Fruit fly (Drosophila melanogaster): Measurements from ENCODE around the gene CG13950.

The CG13950 gene

dm6 chr2L:837989-838388 lies 22.0 kb upstream of the CG13950 start (continued):
- TF ChIP-seq CG31365 (tag; optimal IDR thresholded peaks at IDR 0.05), result no peak
- peak; percentile 39; the same call in 1 of the 2 replicates for TF ChIP-seq E2f2 (GFP tag; IDR thresholded peaks at IDR 0.05)
- TF ChIP-seq CG11695 (GFP tag; IDR thresholded peaks at IDR 0.05), result 0 out of 3 replicates have a peak, but pooled peaks have one; percentile 8
- no peak for TF ChIP-seq ems (GFP tag; optimal IDR thresholded peaks at IDR 0.05)
- peak; percentile 8 for TF ChIP-seq dmrt11E (tag; optimal IDR thresholded peaks at IDR 0.05)
- peak; percentile 29 for TF ChIP-seq tio (GFP tag; optimal IDR thresholded peaks at IDR 0.05)
- 0 out of 2 replicates have a peak, but pooled peaks have one; percentile 9 for TF ChIP-seq Ptx1 (GFP tag; IDR thresholded peaks at IDR 0.05)
- peak; percentile 80 for TF ChIP-seq CG1603 (tag; optimal IDR thresholded peaks at IDR 0.05)
- TF ChIP-seq dysf (GFP tag; IDR thresholded peaks at IDR 0.05), result 0 out of 3 replicates have a peak, but pooled peaks have one; percentile 13
- no peak for TF ChIP-seq ase (GFP tag; IDR thresholded peaks at IDR 0.05)
- no peak for TF ChIP-seq CG30020 (tag; optimal IDR thresholded peaks at IDR 0.05)
- TF ChIP-seq sima (GFP tag; optimal IDR thresholded peaks at IDR 0.05), result no peak
- no peak for TF ChIP-seq lmd (GFP tag; IDR thresholded peaks at IDR 0.05)
- TF ChIP-seq al (GFP tag; IDR thresholded peaks at IDR 0.05), result no peak
- no peak for TF ChIP-seq prd (optimal IDR thresholded peaks at IDR 0.05)
- TF ChIP-seq prd (GFP tag; IDR thresholded peaks at IDR 0.05), result peak; percentile 29; the same call in 1 of the 3 replicates
- TF ChIP-seq Chrac-16 (GFP tag; optimal IDR thresholded peaks at IDR 0.05), result peak; percentile 58
- TF ChIP-seq ATbp (GFP tag; optimal IDR thresholded peaks at IDR 0.05), result peak; percentile 38
- TF ChIP-seq knrl (GFP tag; IDR thresholded peaks at IDR 0.05; ENCODE audit: partially characterized antibody), result no peak
- TF ChIP-seq ken (GFP tag; IDR thresholded peaks at IDR 0.05), result no peak
- TF ChIP-seq Sry-β (GFP tag; optimal IDR thresholded peaks at IDR 0.05), result no peak
- TF ChIP-seq CG10321 (GFP tag; IDR thresholded peaks at IDR 0.05), result no peak
- peak; percentile 65 for TF ChIP-seq Hsf (GFP tag; optimal IDR thresholded peaks at IDR 0.05)
- no peak for TF ChIP-seq salm (tag; optimal IDR thresholded peaks at IDR 0.05)
- TF ChIP-seq Rx (GFP tag; IDR thresholded peaks at IDR 0.05), result peak; percentile 55; the same call in 1 of the 2 replicates
- TF ChIP-seq lbe (GFP tag; optimal IDR thresholded peaks at IDR 0.05), result no peak
- TF ChIP-seq CG11456 (GFP tag; IDR thresholded peaks at IDR 0.05), result 0 out of 3 replicates have a peak, but pooled peaks have one; percentile 37
- TF ChIP-seq NC2β (GFP tag; optimal IDR thresholded peaks at IDR 0.05), result peak; percentile 47
- peak; percentile 26; the same call in 1 of the 2 replicates for TF ChIP-seq esg (GFP tag; conservative IDR thresholded peaks at IDR 0.05)
- TF ChIP-seq az2 (GFP tag; optimal IDR thresholded peaks at IDR 0.05), result no peak
- no peak for TF ChIP-seq ham (GFP tag; IDR thresholded peaks at IDR 0.05)
- 0 out of 2 replicates have a peak, but pooled peaks have one; percentile 6 for TF ChIP-seq ap (GFP tag; IDR thresholded peaks at IDR 0.05)
- no peak for TF ChIP-seq Dfd (GFP tag; optimal IDR thresholded peaks at IDR 0.05)
- no peak for TF ChIP-seq NFAT (GFP tag; IDR thresholded peaks at IDR 0.05)
- TF ChIP-seq MTF-1 (GFP tag; optimal IDR thresholded peaks at IDR 0.05; ENCODE audit: borderline replicate concordance), result no peak
- TF ChIP-seq Optix (GFP tag; IDR thresholded peaks at IDR 0.05), result peak; percentile 56; the same call in 1 of the 3 replicates
- no peak for TF ChIP-seq CG13775 (GFP tag; optimal IDR thresholded peaks at IDR 0.05)
- peak; percentile 67 for TF ChIP-seq CG1024 (GFP tag; IDR thresholded peaks at IDR 0.05)
- TF ChIP-seq tup (GFP tag; optimal IDR thresholded peaks at IDR 0.05), result peak; percentile 30
- TF ChIP-seq pfk (GFP tag; optimal IDR thresholded peaks at IDR 0.05), result no peak
- no peak for TF ChIP-seq vnd (GFP tag; IDR thresholded peaks at IDR 0.05; ENCODE audit: partially characterized antibody)
- TF ChIP-seq CG2116 (GFP tag; optimal IDR thresholded peaks at IDR 0.05), result no peak
- peak; percentile 59 for TF ChIP-seq CG2120 (GFP tag; optimal IDR thresholded peaks at IDR 0.05)
- no peak for TF ChIP-seq lab (GFP tag; optimal IDR thresholded peaks at IDR 0.05)
- no peak for TF ChIP-seq mirr (GFP tag; optimal IDR thresholded peaks at IDR 0.05)
- TF ChIP-seq CG2889 (GFP tag; IDR thresholded peaks at IDR 0.05), result 0 out of 3 replicates have a peak, but pooled peaks have one; percentile 34
- no peak for TF ChIP-seq CG7357 (GFP tag; IDR thresholded peaks at IDR 0.05)
- TF ChIP-seq Spps (tag; optimal IDR thresholded peaks at IDR 0.05), result no peak
- peak; percentile 44 for TF ChIP-seq CG10979 (tag; optimal IDR thresholded peaks at IDR 0.05)
- TF ChIP-seq chn (GFP tag; optimal IDR thresholded peaks at IDR 0.05), result peak; percentile 64
- no peak for TF ChIP-seq sr (GFP tag; IDR thresholded peaks at IDR 0.05)
- peak; percentile 39 for TF ChIP-seq CG16815 (GFP tag; optimal IDR thresholded peaks at IDR 0.05)

Data from whole organism, embryonic.